Fruit fly (Drosophila melanogaster) S2 (cell line): ENCODE data around the gene CG11630.

ENCODE experiments used
- CG8478 ChIP-seq: fragments of >200 bp; optimal IDR thresholded peaks from 2 replicates; lab custom pipeline; 2018
- CTCF ChIP-seq, 2 experiments: fragments of >200 bp; optimal IDR thresholded peaks; 2 replicates each; lab custom pipeline; 2018

DNA sequence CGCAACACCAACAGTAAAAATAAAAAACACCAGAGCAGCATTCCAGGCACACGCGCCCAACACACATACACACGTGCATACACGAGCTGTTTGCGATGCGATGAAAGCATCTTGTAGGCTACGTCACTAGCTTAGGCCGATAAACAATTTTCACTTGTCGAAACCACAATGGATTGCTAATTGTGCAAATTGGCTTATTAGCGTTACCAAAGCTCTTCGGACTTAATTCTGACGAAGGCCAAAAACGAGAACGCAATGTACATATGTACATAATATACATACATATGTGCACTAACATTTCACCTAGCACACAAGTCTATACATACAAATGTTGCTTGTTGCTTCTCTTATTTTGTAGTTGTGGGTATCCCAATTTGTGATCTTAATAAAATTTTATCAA, 27.2 kb downstream of the CG11630 start:
- TF ChIP-seq CG8478 (lab: Kevin White, UChicago) (no peak), CTCF (optimal IDR thresholded peaks at IDR 0.05; lab: Kevin White, UChicago) (no peak)
